Worm (Caenorhabditis elegans): Measurements from ENCODE around the gene C45B11.8.

- TF ChIP-seq ztf-29 (GFP tag; IDR thresholded peaks at IDR 0.05) (no peak), cog-1 (tag; optimal IDR thresholded peaks at IDR 0.05) (no peak)
Observed at ce11 chrV:11080345-11081102, 40.0 kb downstream of the C45B11.8 start, which contains the start of gene act-1.
